Fruit fly (Drosophila melanogaster) whole organism, embryonic: ENCODE results near the gene Act87E.

Experiments
- CG10267 ChIP-seq: fragments of 200-800 bp; sonication (Bioruptor generic); optimal IDR thresholded peaks from 2 replicates; lab custom pipeline; 2018; ENCODE audit warnings: missing biosample characterization, mild to moderate bottlenecking, missing genetic modification characterization, moderate library complexity
- CG12155 ChIP-seq: fragments of 200-800 bp; sonication (Bioruptor generic); optimal IDR thresholded peaks from 3 replicates; lab custom pipeline; 2016; ENCODE audit warnings: missing biosample characterization, missing genetic modification characterization
- CG12391 ChIP-seq: fragments of 200-800 bp; sonication (Bioruptor generic); optimal IDR thresholded peaks from 3 replicates; lab custom pipeline; 2018; ENCODE audit warnings: missing biosample characterization, mild to moderate bottlenecking, missing genetic modification characterization, moderate library complexity
- CG12744 ChIP-seq: fragments of 200-800 bp; sonication (Bioruptor generic); optimal IDR thresholded peaks from 2 replicates; lab custom pipeline; 2016; ENCODE audit warnings: missing biosample characterization, missing genetic modification characterization
- CG14441 ChIP-seq: fragments of 200-800 bp; sonication (Bioruptor generic); IDR thresholded peaks from 2 replicates; pipeline ENCODE4 v1.3.6; 2022; ENCODE audit warnings: missing biosample characterization, missing genetic modification characterization
- CG14965 ChIP-seq: fragments of 200-800 bp; sonication (Bioruptor generic); optimal IDR thresholded peaks from 2 replicates; lab custom pipeline; 2016; ENCODE audit warnings: missing biosample characterization, missing genetic modification characterization, borderline replicate concordance
- CG15696 ChIP-seq: fragments of 200-800 bp; sonication (Bioruptor generic); optimal IDR thresholded peaks from 2 replicates; lab custom pipeline; 2019; ENCODE audit warnings: missing biosample characterization, mild to moderate bottlenecking, missing genetic modification characterization, moderate library complexity
- CG16815 ChIP-seq: fragments of 200-800 bp; sonication (Bioruptor generic); optimal IDR thresholded peaks from 3 replicates; lab custom pipeline; 2017; ENCODE audit warnings: missing biosample characterization, mild to moderate bottlenecking, missing genetic modification characterization
- CG17829 ChIP-seq: fragments of 200-800 bp; optimal IDR thresholded peaks from 2 replicates; lab custom pipeline; 2019; ENCODE audit warnings: missing biosample characterization, mild to moderate bottlenecking, missing genetic modification characterization, moderate library complexity
- CG2116 ChIP-seq: fragments of 200-800 bp; sonication (Bioruptor generic); optimal IDR thresholded peaks from 3 replicates; lab custom pipeline; 2018; ENCODE audit warnings: missing biosample characterization, mild to moderate bottlenecking, missing genetic modification characterization
- CG2199 ChIP-seq: fragments of 200-800 bp; sonication (Bioruptor generic); IDR thresholded peaks from 3 replicates; pipeline ENCODE4 v1.3.6; 2022; ENCODE audit warnings: missing biosample characterization, missing genetic modification characterization
- CG3847 ChIP-seq: fragments of 200-800 bp; sonication (Bioruptor generic); IDR thresholded peaks from 2 replicates; pipeline ENCODE4 v1.3.6; 2022; ENCODE audit warnings: missing biosample characterization, missing genetic modification characterization
- CG4360 ChIP-seq: fragments of 200-800 bp; sonication (Bioruptor generic); IDR thresholded peaks from 2 replicates; pipeline ENCODE4 v1.3.6; 2022; ENCODE audit warnings: missing biosample characterization, missing genetic modification characterization
- CG4404 ChIP-seq: fragments of 200-800 bp; sonication (Bioruptor generic); IDR thresholded peaks from 2 replicates; pipeline ENCODE4 v1.3.6; 2022; ENCODE audit warnings: missing biosample characterization, missing genetic modification characterization
- CG4617 ChIP-seq: fragments of 200-800 bp; sonication (Bioruptor generic); optimal IDR thresholded peaks from 3 replicates; lab custom pipeline; 2016; ENCODE audit warnings: missing biosample characterization, missing genetic modification characterization, borderline replicate concordance
- CG5180 ChIP-seq: fragments of 200-800 bp; sonication (Bioruptor generic); optimal IDR thresholded peaks from 3 replicates; lab custom pipeline; 2017; ENCODE audit warnings: missing biosample characterization, missing genetic modification characterization, mild to moderate bottlenecking, moderate library complexity, missing genetic modification reagents
- CG7556 ChIP-seq: fragments of 200-800 bp; sonication (Bioruptor generic); optimal IDR thresholded peaks from 2 replicates; lab custom pipeline; 2017; ENCODE audit warnings: missing biosample characterization, mild to moderate bottlenecking, missing genetic modification characterization
- CG9609 ChIP-seq: fragments of 200-800 bp; sonication (Bioruptor generic); optimal IDR thresholded peaks from 3 replicates; lab custom pipeline; 2016; ENCODE audit warnings: missing biosample characterization, missing genetic modification characterization
- CG9817 ChIP-seq: fragments of 200-800 bp; sonication (Bioruptor generic); optimal IDR thresholded peaks from 2 replicates; lab custom pipeline; 2018; ENCODE audit warnings: missing biosample characterization, mild to moderate bottlenecking, missing genetic modification characterization, moderate library complexity
- Chrac-16 ChIP-seq: fragments of 200-800 bp; sonication (Bioruptor generic); optimal IDR thresholded peaks from 3 replicates; lab custom pipeline; 2016; ENCODE audit warnings: missing biosample characterization, missing genetic modification characterization
- D ChIP-seq, 2 experiments: fragments of 200-800 bp in 1 of 2; fragments of >200 bp in 1 of 2; sonication (Bioruptor generic) in 1 of 2; optimal IDR thresholded peaks; 2 replicates in 1 of 2; 3 replicates in 1 of 2; lab custom pipeline; 2017; ENCODE audit warnings: mild to moderate bottlenecking in 1 of 2, missing biosample characterization in 1 of 2, missing genetic modification characterization in 1 of 2, missing genetic modification reagents in 1 of 2
- E2f1 ChIP-seq: fragments of 200-800 bp; sonication (Bioruptor generic); IDR thresholded peaks from 2 replicates; pipeline ENCODE4 v1.3.6; 2022; ENCODE audit warnings: missing biosample characterization, missing genetic modification characterization
- Ets65A ChIP-seq: fragments of 200-800 bp; sonication (Bioruptor generic); peaks from one replicate; lab custom pipeline; 2016; ENCODE audit warnings: missing biosample characterization, missing genetic modification characterization
- Ets97D ChIP-seq: fragments of 200-800 bp; sonication (Bioruptor generic); optimal IDR thresholded peaks from 3 replicates; lab custom pipeline; 2016; ENCODE audit warnings: missing biosample characterization, missing genetic modification characterization
- H2.0 ChIP-seq: fragments of 200-800 bp; sonication (Bioruptor generic); IDR thresholded peaks from 2 replicates; pipeline ENCODE4 v1.3.6; 2022; ENCODE audit warnings: missing biosample characterization, missing genetic modification characterization
- Mrtf ChIP-seq: fragments of 200-800 bp; sonication (Bioruptor generic); IDR thresholded peaks from 3 replicates; pipeline ENCODE4 v1.3.6; 2022; ENCODE audit warnings: missing biosample characterization, missing genetic modification characterization
- NFAT ChIP-seq: fragments of 200-800 bp; sonication (Bioruptor generic); IDR thresholded peaks from 2 replicates; pipeline ENCODE4 v1.3.6; 2022; ENCODE audit warnings: missing biosample characterization, missing genetic modification characterization
- PHDP ChIP-seq: fragments of 200-800 bp; sonication (Bioruptor generic); optimal IDR thresholded peaks from 3 replicates; lab custom pipeline; 2018; ENCODE audit warnings: missing biosample characterization, mild to moderate bottlenecking, missing genetic modification characterization, moderate library complexity
- Ptx1 ChIP-seq: fragments of 200-800 bp; sonication (Bioruptor generic); IDR thresholded peaks from 2 replicates; pipeline ENCODE4 v1.3.6; 2022; ENCODE audit warnings: missing biosample characterization, missing genetic modification characterization
- Side ChIP-seq: fragments of 200-800 bp; sonication (Bioruptor generic); optimal IDR thresholded peaks from 2 replicates; lab custom pipeline; 2016; ENCODE audit warnings: missing biosample characterization, missing genetic modification characterization
- Sox102F ChIP-seq: fragments of 200-800 bp; sonication (Bioruptor generic); optimal IDR thresholded peaks from 2 replicates; lab custom pipeline; 2018; ENCODE audit warnings: missing biosample characterization, mild to moderate bottlenecking, missing genetic modification characterization, moderate library complexity
- Taf1 ChIP-seq: fragments of 200-800 bp; sonication (Bioruptor generic); IDR thresholded peaks from 2 replicates; pipeline ENCODE4 v1.3.6; 2022; ENCODE audit warnings: missing biosample characterization, missing genetic modification characterization
- Xbp1 ChIP-seq: fragments of 200-800 bp; sonication (Bioruptor generic); optimal IDR thresholded peaks from 3 replicates; lab custom pipeline; 2016; ENCODE audit warnings: missing biosample characterization, mild to moderate bottlenecking, missing genetic modification characterization
- bsh ChIP-seq, 2 experiments: fragments of 200-800 bp; sonication (Bioruptor generic); optimal IDR thresholded peaks; 2 replicates each; lab custom pipeline; 2017 to 2018; ENCODE audit warnings: mild to moderate bottlenecking in 2 of 2, missing biosample characterization in 2 of 2, missing genetic modification characterization in 2 of 2, moderate library complexity in 1 of 2
- chif ChIP-seq, 2 experiments: fragments of 200-800 bp; sonication (Bioruptor generic); optimal IDR thresholded peaks; 3 replicates each; lab custom pipeline; 2016; ENCODE audit warnings: missing biosample characterization in 2 of 2, missing genetic modification characterization in 2 of 2
- chn ChIP-seq: fragments of 200-800 bp; sonication (Bioruptor generic); optimal IDR thresholded peaks from 2 replicates; lab custom pipeline; 2016; ENCODE audit warnings: missing biosample characterization, missing genetic modification characterization
- dmrt11E ChIP-seq: fragments of 200-800 bp; sonication (Bioruptor generic); optimal IDR thresholded peaks from 3 replicates; lab custom pipeline; 2018; ENCODE audit warnings: missing biosample characterization, mild to moderate bottlenecking, missing genetic modification characterization, moderate library complexity
- dpn ChIP-seq, 2 experiments: fragments of 200-800 bp; sonication (Bioruptor generic); optimal IDR thresholded peaks; 3 replicates each; lab custom pipeline; 2016; ENCODE audit warnings: missing biosample characterization in 2 of 2, missing genetic modification characterization in 2 of 2
- ems ChIP-seq: fragments of 200-800 bp; sonication (Bioruptor generic); optimal IDR thresholded peaks from 3 replicates; lab custom pipeline; 2016; ENCODE audit warnings: missing biosample characterization, missing genetic modification characterization
- gce ChIP-seq: fragments of 200-800 bp; sonication (Bioruptor generic); IDR thresholded peaks from 3 replicates; pipeline ENCODE4 v1.3.6; 2022; ENCODE audit warnings: missing biosample characterization, missing genetic modification characterization
- grn ChIP-seq: fragments of 200-800 bp; sonication (Bioruptor generic); optimal IDR thresholded peaks from 3 replicates; lab custom pipeline; 2017; ENCODE audit warnings: missing biosample characterization, missing genetic modification characterization
- pros ChIP-seq: fragments of 200-800 bp; sonication (Bioruptor generic); optimal IDR thresholded peaks from 3 replicates; lab custom pipeline; 2019; ENCODE audit warnings: missing biosample characterization, mild to moderate bottlenecking, missing genetic modification characterization, moderate library complexity
- pum ChIP-seq: fragments of 200-800 bp; sonication (Bioruptor generic); optimal IDR thresholded peaks from 2 replicates; lab custom pipeline; 2016; ENCODE audit warnings: missing biosample characterization, missing genetic modification characterization
- sc ChIP-seq, 3 experiments: fragments of >200 bp in 2 of 3; fragments of 200-800 bp in 1 of 3; sonication (Bioruptor generic) in 1 of 3; optimal IDR thresholded peaks; 2 replicates in 2 of 3; 3 replicates in 1 of 3; lab custom pipeline; 2017; ENCODE audit warnings: mild to moderate bottlenecking in 1 of 3, missing biosample characterization in 1 of 3, missing genetic modification characterization in 1 of 3, missing genetic modification reagents in 1 of 3
- stwl ChIP-seq: fragments of 200-800 bp; sonication (Bioruptor generic); optimal IDR thresholded peaks from 3 replicates; lab custom pipeline; 2018; ENCODE audit warnings: missing biosample characterization, mild to moderate bottlenecking, missing genetic modification characterization, moderate library complexity
- tll ChIP-seq, 2 experiments: fragments of 200-800 bp in 1 of 2; fragments of >200 bp in 1 of 2; sonication (Bioruptor generic) in 1 of 2; optimal IDR thresholded peaks; 2 replicates each; lab custom pipeline; 2017 to 2019; ENCODE audit warnings: missing biosample characterization in 2 of 2, missing genetic modification characterization in 2 of 2, mild to moderate bottlenecking in 1 of 2, moderate library complexity in 1 of 2
- unc-4 ChIP-seq: fragments of 200-800 bp; sonication (Bioruptor generic); IDR thresholded peaks from 2 replicates; pipeline ENCODE4 v1.3.6; 2022; ENCODE audit warnings: missing biosample characterization, missing genetic modification characterization; ENCODE audit not compliant: partially characterized antibody
- unpg ChIP-seq: fragments of 200-800 bp; sonication (Bioruptor generic); optimal IDR thresholded peaks from 3 replicates; lab custom pipeline; 2018; ENCODE audit warnings: missing biosample characterization, mild to moderate bottlenecking, missing genetic modification characterization, moderate library complexity

Gene Act87E

dm6 chr3R:13469246-13469645 is 43.5 kb downstream of the Act87E start (continued):
- TF ChIP-seq CG4404 (GFP tag; lab: Robert Waterston, UW) (peak; percentile 46; the same call in 1 of the 2 replicates), pum (GFP tag; lab: Kevin White, UChicago) (peak; percentile 22), E2f1 (GFP tag; lab: Robert Waterston, UW) (peak; percentile 19; the same call in 1 of the 2 replicates), unc-4 (GFP tag; lab: Robert Waterston, UW) (no peak), CG10267 (tag; lab: Kevin White, UChicago) (no peak), CG4360 (GFP tag; lab: Robert Waterston, UW) (0 out of 2 replicates have a peak, but pooled peaks have one; percentile 7), CG14441 (GFP tag; lab: Robert Waterston, UW) (0 out of 2 replicates have a peak, but pooled peaks have one; percentile 22), CG12391 (tag; lab: Kevin White, UChicago) (peak; percentile 46), CG4617 (GFP tag; lab: Kevin White, UChicago) (no peak), tll (GFP tag; optimal IDR thresholded peaks at IDR 0.05; lab: Kevin White, UChicago) (no peak), bsh (GFP tag; optimal IDR thresholded peaks at IDR 0.05; lab: Kevin White, UChicago) (peak in 1 of 2 experiments; percentile 59), Ets65A (peak; percentile 67), Side (GFP tag; lab: Kevin White, UChicago) (peak; percentile 23), unpg (GFP tag; lab: Kevin White, UChicago) (peak; percentile 52), gce (GFP tag; lab: Robert Waterston, UW) (0 out of 3 replicates have a peak, but pooled peaks have one; percentile 44), PHDP (peak; percentile 24), stwl (tag; lab: Kevin White, UChicago) (peak; percentile 2), CG7556 (GFP tag; lab: Kevin White, UChicago) (peak; percentile 39), pros (GFP tag; lab: Kevin White, UChicago) (no peak), chn (GFP tag; lab: Kevin White, UChicago) (peak; percentile 17), CG9609 (no peak), CG2116 (GFP tag; lab: Kevin White, UChicago) (no peak), Chrac-16 (GFP tag; lab: Kevin White, UChicago) (peak; percentile 18), CG17829 (tag; lab: Kevin White, UChicago) (peak; percentile 54), sc (optimal IDR thresholded peaks at IDR 0.05; lab: Kevin White, UChicago) (no peak), sc (GFP tag; optimal IDR thresholded peaks at IDR 0.05; lab: Kevin White, UChicago) (no peak), CG12744 (GFP tag; lab: Kevin White, UChicago) (no peak), CG5180 (no peak), ems (GFP tag; lab: Kevin White, UChicago) (peak; percentile 0), D (optimal IDR thresholded peaks at IDR 0.05; lab: Kevin White, UChicago) (no peak), D (GFP tag; optimal IDR thresholded peaks at IDR 0.05; lab: Kevin White, UChicago) (peak; percentile 44), CG12155 (peak; percentile 4), CG14965 (GFP tag; lab: Kevin White, UChicago) (no peak), Ptx1 (GFP tag; lab: Robert Waterston, UW) (peak; percentile 47; the same call in 1 of the 2 replicates), chif (GFP tag; optimal IDR thresholded peaks at IDR 0.05; lab: Kevin White, UChicago) (peak; percentile 28 to 53), CG3847 (GFP tag; lab: Robert Waterston, UW) (0 out of 2 replicates have a peak, but pooled peaks have one; percentile 24)

dm6 chr3R:13471329-13471728 is 45.5 kb downstream of the Act87E start:
- TF ChIP-seq Mrtf (peak; percentile 56; the same call in 1 of the 3 replicates), Ptx1 (GFP tag; lab: Robert Waterston, UW) (peak; percentile 20; the same call in 1 of the 2 replicates), dmrt11E (tag; lab: Kevin White, UChicago) (peak; percentile 17), CG15696 (peak; percentile 43), H2.0 (GFP tag; lab: Robert Waterston, UW) (0 out of 2 replicates have a peak, but pooled peaks have one; percentile 13), CG16815 (GFP tag; lab: Kevin White, UChicago) (no peak), Taf1 (GFP tag; lab: Robert Waterston, UW) (no peak), stwl (tag; lab: Kevin White, UChicago) (peak; percentile 61), Sox102F (GFP tag; lab: Kevin White, UChicago) (peak; percentile 27), CG2199 (GFP tag; lab: Robert Waterston, UW) (0 out of 3 replicates have a peak, but pooled peaks have one; percentile 68), dpn (GFP tag; optimal IDR thresholded peaks at IDR 0.05; lab: Kevin White, UChicago) (peak in 1 of 2 experiments; percentile 18), CG9817 (tag; lab: Kevin White, UChicago) (peak; percentile 24), grn (GFP tag; lab: Kevin White, UChicago) (peak; percentile 58), Xbp1 (GFP tag; lab: Kevin White, UChicago) (peak; percentile 54), Ets97D (GFP tag; lab: Kevin White, UChicago) (no peak), Chrac-16 (GFP tag; lab: Kevin White, UChicago) (peak; percentile 35), NFAT (GFP tag; lab: Robert Waterston, UW) (peak; percentile 27; the same call in 1 of the 2 replicates)
